Fruit fly (Drosophila melanogaster): ENCODE results near the gene tara.

tara gene

dm6 chr3R:16241102-16241779, 15.8 kb downstream of the tara start (continued):
- TF ChIP-seq CG2712 (tag; optimal IDR thresholded peaks at IDR 0.05) = peak; percentile 3
- no peak for TF ChIP-seq CG17186 (GFP tag; optimal IDR thresholded peaks at IDR 0.05)
- peak; percentile 52 for TF ChIP-seq CG12155 (GFP tag; optimal IDR thresholded peaks at IDR 0.05)
- no peak for TF ChIP-seq Dfd (GFP tag; optimal IDR thresholded peaks at IDR 0.05)
- peak; percentile 35 for TF ChIP-seq scrt (GFP tag; optimal IDR thresholded peaks at IDR 0.05)
- no peak for TF ChIP-seq knrl (GFP tag; IDR thresholded peaks at IDR 0.05; ENCODE audit: partially characterized antibody)
- TF ChIP-seq unpg (GFP tag; optimal IDR thresholded peaks at IDR 0.05) = no peak
- TF ChIP-seq exex (tag; optimal IDR thresholded peaks at IDR 0.05) = peak; percentile 18
- TF ChIP-seq phol (tag; optimal IDR thresholded peaks at IDR 0.05) = no peak
- TF ChIP-seq Xbp1 (GFP tag; optimal IDR thresholded peaks at IDR 0.05) = no peak
- TF ChIP-seq tgo (GFP tag; IDR thresholded peaks at IDR 0.05) = no peak
- TF ChIP-seq fd102C (GFP tag; optimal IDR thresholded peaks at IDR 0.05) = no peak
- peak; percentile 95 for TF ChIP-seq CG5180 (GFP tag; optimal IDR thresholded peaks at IDR 0.05)
- no peak for TF ChIP-seq CG11695 (GFP tag; IDR thresholded peaks at IDR 0.05)
- TF ChIP-seq dimm (GFP tag; IDR thresholded peaks at IDR 0.05) = no peak
- TF ChIP-seq fd64A (GFP tag; optimal IDR thresholded peaks at IDR 0.05) = peak; percentile 40
- TF ChIP-seq eve (GFP tag; optimal IDR thresholded peaks at IDR 0.05) = no peak
- TF ChIP-seq Sox100B (GFP tag; optimal IDR thresholded peaks at IDR 0.05) = no peak
- no peak for TF ChIP-seq Ada2b (GFP tag; IDR thresholded peaks at IDR 0.05)
- TF ChIP-seq CG31365 (tag; optimal IDR thresholded peaks at IDR 0.05) = no peak
- TF ChIP-seq Lpt (GFP tag; optimal IDR thresholded peaks at IDR 0.05) = no peak
- TF ChIP-seq CG10209 (GFP tag; optimal IDR thresholded peaks at IDR 0.05) = no peak
- no peak for TF ChIP-seq Hr3 (GFP tag; optimal IDR thresholded peaks at IDR 0.05)
- TF ChIP-seq grn (GFP tag; optimal IDR thresholded peaks at IDR 0.05) = peak; percentile 61
- no peak for TF ChIP-seq CG14441 (GFP tag; IDR thresholded peaks at IDR 0.05)
- TF ChIP-seq CG1832 (GFP tag; optimal IDR thresholded peaks at IDR 0.05) = peak; percentile 17
- TF ChIP-seq chif (GFP tag; optimal IDR thresholded peaks at IDR 0.05) = no peak
- no peak for TF ChIP-seq nerfin-1 (tag; optimal IDR thresholded peaks at IDR 0.05)
- no peak for TF ChIP-seq CG10274 (GFP tag; optimal IDR thresholded peaks at IDR 0.05)
- TF ChIP-seq CG11456 (GFP tag; IDR thresholded peaks at IDR 0.05) = no peak
- TF ChIP-seq D19B (GFP tag; optimal IDR thresholded peaks at IDR 0.05) = peak; percentile 57
- no peak for TF ChIP-seq CG13624 (GFP tag; optimal IDR thresholded peaks at IDR 0.05)
- no peak for TF ChIP-seq bsh (GFP tag; optimal IDR thresholded peaks at IDR 0.05)
- TF ChIP-seq stwl (tag; optimal IDR thresholded peaks at IDR 0.05) = peak; percentile 63
- no peak for TF ChIP-seq pb (GFP tag; optimal IDR thresholded peaks at IDR 0.05)
- TF ChIP-seq Dll (GFP tag; IDR thresholded peaks at IDR 0.05; ENCODE audit: partially characterized antibody) = no peak
- peak; percentile 73 for TF ChIP-seq CG8478 (optimal IDR thresholded peaks at IDR 0.05)
- TF ChIP-seq D19A (tag; optimal IDR thresholded peaks at IDR 0.05) = no peak
- TF ChIP-seq pnt (GFP tag; optimal IDR thresholded peaks at IDR 0.05) = no peak
- peak; percentile 74 for TF ChIP-seq CrebB (tag; optimal IDR thresholded peaks at IDR 0.05)
- TF ChIP-seq row (GFP tag; IDR thresholded peaks at IDR 0.05) = no peak
- no peak for TF ChIP-seq h (optimal IDR thresholded peaks at IDR 0.05)
- no peak for TF ChIP-seq schlank (tag; optimal IDR thresholded peaks at IDR 0.05)
- TF ChIP-seq CG6854 (GFP tag; optimal IDR thresholded peaks at IDR 0.05) = no peak
- TF ChIP-seq Rx (GFP tag; IDR thresholded peaks at IDR 0.05) = no peak
- TF ChIP-seq Camta (GFP tag; optimal IDR thresholded peaks at IDR 0.05) = no peak
- no peak for TF ChIP-seq CG7271 (tag; optimal IDR thresholded peaks at IDR 0.05)
- peak; percentile 81 for TF ChIP-seq lab (GFP tag; optimal IDR thresholded peaks at IDR 0.05)
- no peak for TF ChIP-seq chm (GFP tag; IDR thresholded peaks at IDR 0.05)
- peak; percentile 11 for TF ChIP-seq CG10654 (GFP tag; optimal IDR thresholded peaks at IDR 0.05)
- TF ChIP-seq Scr (GFP tag; IDR thresholded peaks at IDR 0.05; ENCODE audit: partially characterized antibody) = no peak
